Worm (Caenorhabditis elegans) whole organism, L2 larva: ENCODE data around the gene nhr-280.
A peak's percentile ranks its signal among the peaks of the same experiment; 100 is the strongest.
"Not testable (repeated sequence)": the region's sequence is repeated elsewhere in the genome, so short reads cannot be mapped to it uniquely, and the experiment has no call there.

Experiments
- C34F6.9 ChIP-seq: fragments of 150-350 bp; optimal IDR thresholded peaks from 2 replicates; lab custom pipeline; 2014; ENCODE audit warnings: missing biosample characterization, missing genetic modification characterization
- F13H6.1 ChIP-seq: sonication (generic microtip); optimal IDR thresholded peaks from 2 replicates; lab custom pipeline; 2016; ENCODE audit warnings: missing genetic modification characterization, missing compliant biosample characterization
- R02D3.7 ChIP-seq: fragments of 150-350 bp; optimal IDR thresholded peaks from 2 replicates; lab custom pipeline; 2014; ENCODE audit warnings: missing biosample characterization, missing genetic modification characterization
- ZK546.5 ChIP-seq: sonication (generic microtip); optimal IDR thresholded peaks from 2 replicates; lab custom pipeline; 2017; ENCODE audit warnings: missing biosample characterization, missing genetic modification characterization
- aly-2 ChIP-seq: fragments of 150-350 bp; optimal IDR thresholded peaks from 2 replicates; lab custom pipeline; 2014; ENCODE audit warnings: missing biosample characterization, missing genetic modification characterization
- ama-1 ChIP-seq: fragments of 150-350 bp; optimal IDR thresholded peaks from 2 replicates; lab custom pipeline; 2018; ENCODE audit warnings: inconsistent platforms
- ceh-16 ChIP-seq: fragments of 150-350 bp; optimal IDR thresholded peaks from 2 replicates; lab custom pipeline; 2014; ENCODE audit warnings: missing biosample characterization, missing genetic modification characterization
- crh-2 ChIP-seq: sonication (generic microtip); optimal IDR thresholded peaks from 2 replicates; lab custom pipeline; 2017; ENCODE audit warnings: missing biosample characterization, missing genetic modification characterization
- egl-27 ChIP-seq: sonication (generic microtip); optimal IDR thresholded peaks from 3 replicates; lab custom pipeline; 2017; ENCODE audit warnings: missing biosample characterization, missing genetic modification reagents, missing genetic modification characterization
- gmeb-1 ChIP-seq: fragments of 150-350 bp; optimal IDR thresholded peaks from 2 replicates; lab custom pipeline; 2014; ENCODE audit warnings: missing biosample characterization, missing genetic modification characterization
- lin-11 ChIP-seq: fragments of 150-350 bp; sonication (generic microtip); optimal IDR thresholded peaks from 2 replicates; lab custom pipeline; 2014; ENCODE audit warnings: missing biosample characterization, missing genetic modification characterization, inconsistent platforms, mixed read lengths
- lin-13 ChIP-seq: fragments of 150-350 bp; optimal IDR thresholded peaks from 2 replicates; lab custom pipeline; 2014; ENCODE audit warnings: missing biosample characterization, missing genetic modification reagents, missing genetic modification characterization
- lin-39 ChIP-seq: fragments of 150-350 bp; optimal IDR thresholded peaks from 2 replicates; lab custom pipeline; 2014; ENCODE audit warnings: missing biosample characterization, missing genetic modification reagents, missing genetic modification characterization
- lsy-2 ChIP-seq, 2 experiments: fragments of 150-350 bp in 1 of 2; sonication (generic microtip) in 1 of 2; optimal IDR thresholded peaks; 2 replicates each; lab custom pipeline; 2014 to 2017; ENCODE audit warnings: missing biosample characterization in 2 of 2, missing genetic modification characterization in 2 of 2
- mab-5 ChIP-seq: fragments of 150-350 bp; optimal IDR thresholded peaks from 2 replicates; lab custom pipeline; 2014; ENCODE audit warnings: missing biosample characterization, missing genetic modification characterization
- mbf-1 ChIP-seq: sonication (generic microtip); optimal IDR thresholded peaks from 2 replicates; lab custom pipeline; 2017; ENCODE audit warnings: missing biosample characterization, missing genetic modification characterization
- nhr-10 ChIP-seq: sonication (generic microtip); optimal IDR thresholded peaks from 2 replicates; lab custom pipeline; 2017; ENCODE audit warnings: missing biosample characterization, missing genetic modification characterization
- nhr-129 ChIP-seq: fragments of 150-350 bp; optimal IDR thresholded peaks from 2 replicates; lab custom pipeline; 2014; ENCODE audit warnings: missing biosample characterization, missing genetic modification characterization
- nhr-21 ChIP-seq: fragments of 150-350 bp; optimal IDR thresholded peaks from 2 replicates; lab custom pipeline; 2014; ENCODE audit warnings: missing biosample characterization, missing genetic modification characterization
- nhr-23 ChIP-seq: fragments of 150-350 bp; optimal IDR thresholded peaks from 2 replicates; lab custom pipeline; 2014; ENCODE audit warnings: missing biosample characterization, missing genetic modification reagents, missing genetic modification characterization
- nhr-25 ChIP-seq: fragments of 150-350 bp; sonication (generic microtip); optimal IDR thresholded peaks from 3 replicates; lab custom pipeline; 2014; ENCODE audit warnings: missing biosample characterization, missing genetic modification characterization
- nhr-6 ChIP-seq: fragments of 150-350 bp; optimal IDR thresholded peaks from 2 replicates; lab custom pipeline; 2014; ENCODE audit warnings: missing biosample characterization, missing genetic modification characterization
- nhr-77 ChIP-seq: fragments of 150-350 bp; optimal IDR thresholded peaks from 2 replicates; lab custom pipeline; 2014; ENCODE audit warnings: missing biosample characterization, missing genetic modification characterization
- peb-1 ChIP-seq: fragments of 150-350 bp; optimal IDR thresholded peaks from 2 replicates; lab custom pipeline; 2014; ENCODE audit warnings: missing biosample characterization, missing genetic modification characterization
- sma-3 ChIP-seq: sonication (generic microtip); optimal IDR thresholded peaks from 2 replicates; lab custom pipeline; 2016; ENCODE audit warnings: missing genetic modification reagents, missing genetic modification characterization, missing compliant biosample characterization
- sma-9 ChIP-seq, 2 experiments: fragments of 150-350 bp in 1 of 2; sonication (generic microtip) in 1 of 2; optimal IDR thresholded peaks; 2 replicates each; lab custom pipeline; 2014 to 2016; ENCODE audit warnings: missing genetic modification characterization in 2 of 2, mild to moderate bottlenecking in 1 of 2, missing biosample characterization in 1 of 2, missing compliant biosample characterization in 1 of 2, missing genetic modification reagents in 1 of 2, moderate library complexity in 1 of 2
- unc-39 ChIP-seq: fragments of 150-350 bp; optimal IDR thresholded peaks from 2 replicates; lab custom pipeline; 2014; ENCODE audit warnings: missing biosample characterization, missing genetic modification characterization
- unc-55 ChIP-seq: fragments of 150-350 bp; sonication (generic microtip); optimal IDR thresholded peaks from 3 replicates; lab custom pipeline; 2014; ENCODE audit warnings: missing biosample characterization, missing genetic modification reagents, missing genetic modification characterization
- unc-62 ChIP-seq: fragments of 150-350 bp; optimal IDR thresholded peaks from 2 replicates; lab custom pipeline; 2014; ENCODE audit warnings: missing biosample characterization, missing genetic modification reagents, missing genetic modification characterization
- ztf-1 ChIP-seq: fragments of 200-800 bp; sonication (Bioruptor generic); conservative IDR thresholded peaks from 2 replicates; pipeline ENCODE4 v1.3.6; 2022; ENCODE audit warnings: missing genetic modification characterization, missing compliant biosample characterization
- ztf-4 ChIP-seq: fragments of 150-350 bp; optimal IDR thresholded peaks from 2 replicates; lab custom pipeline; 2014; ENCODE audit warnings: missing biosample characterization, missing genetic modification characterization

The nhr-280 gene

DNA sequence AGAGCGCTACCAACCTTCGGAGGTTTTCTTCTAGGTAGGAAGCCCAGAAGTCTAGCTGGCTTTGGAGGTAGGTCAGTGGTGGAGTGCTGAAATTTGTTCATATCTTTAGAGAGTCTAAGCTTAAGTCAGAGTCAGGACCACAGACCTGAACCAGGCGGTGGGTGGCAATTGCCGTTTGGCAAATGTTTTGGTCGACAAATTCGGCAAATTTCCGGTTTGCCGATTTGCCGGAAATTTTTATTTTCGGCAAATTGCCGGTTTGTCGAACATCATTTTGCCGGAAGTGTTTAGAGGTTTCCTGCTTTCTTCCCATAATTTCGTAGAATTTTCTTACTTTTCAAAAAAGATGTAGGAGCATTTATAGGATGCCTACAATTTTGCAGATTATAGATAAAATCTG is 31.7 kb downstream of the nhr-280 start, which contains the start of gene C29F9.9:
C29F9.9 (minus strand) TSS at position 101 of the 400 bp plus-strand sequence.
- not testable (repeated sequence) for TF ChIP-seq nhr-10 (tag; lab: Kevin White, UChicago); peb-1 (tag; lab: Kevin White, UChicago); unc-62
- TF ChIP-seq, all 48 proteins: peak for 0; not testable (repeated sequence) for 48

DNA sequence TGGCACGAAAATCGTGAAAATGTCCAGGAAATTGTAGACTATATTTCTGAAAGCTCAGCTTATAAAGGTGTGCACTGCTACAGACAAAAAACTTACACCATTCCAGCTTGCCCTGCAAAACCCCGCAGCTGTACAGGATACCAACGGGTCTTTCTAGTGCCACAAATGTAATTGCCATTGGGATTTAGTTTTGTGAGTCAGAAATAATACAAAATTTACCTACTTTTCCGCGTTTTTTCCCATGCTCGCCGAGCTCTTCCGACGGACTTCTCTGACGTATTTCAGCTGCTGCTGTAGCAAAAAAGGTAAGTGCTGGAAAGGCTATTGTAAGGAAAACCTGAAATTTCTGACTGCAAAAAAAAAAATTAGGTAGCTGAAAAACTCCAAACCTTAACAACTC is 33.5 kb downstream of the nhr-280 start, which contains the start of gene C29F9.8:
C29F9.8 (minus strand) TSS at position 101 of the 400 bp plus-strand sequence.
- TF ChIP-seq nhr-77; nhr-21 (tag; lab: Kevin White, UChicago); aly-2 (tag; lab: Kevin White, UChicago): not testable (repeated sequence)
- TF ChIP-seq, all 48 proteins: peak for 0; not testable (repeated sequence) for 48

- TF ChIP-seq nhr-6 (tag; lab: Kevin White, UChicago) (no peak), ztf-1 (GFP tag; lab: Robert Waterston, UW) (no peak), F13H6.1 (peak; percentile 63), egl-27 (no peak), unc-39 (tag; lab: Kevin White, UChicago) (no peak), C34F6.9 (peak; percentile 20), nhr-129 (tag; lab: Kevin White, UChicago) (peak; percentile 50), sma-9 (GFP tag; optimal IDR thresholded peaks at IDR 0.05; lab: Kevin White, UChicago) (peak; percentile 35), sma-9 (tag; optimal IDR thresholded peaks at IDR 0.05; lab: Kevin White, UChicago) (no peak), lsy-2 (tag; optimal IDR thresholded peaks at IDR 0.05; lab: Kevin White, UChicago) (peak; percentile 20 to 54), unc-55 (GFP tag; lab: Kevin White, UChicago) (peak; percentile 24), mab-5 (tag; lab: Kevin White, UChicago) (peak; percentile 16), lin-11 (tag; lab: Kevin White, UChicago) (no peak), nhr-23 (tag; lab: Kevin White, UChicago) (no peak), lin-13 (GFP tag; lab: Kevin White, UChicago) (peak; percentile 16), gmeb-1 (tag; lab: Kevin White, UChicago) (no peak), crh-2 (tag; lab: Kevin White, UChicago) (peak; percentile 36)
- TF ChIP-seq, all 48 proteins: peak for 9
Observed at ce11 chrIII:96196-96595, 34.4 kb downstream of the nhr-280 start.

- TF ChIP-seq sma-9 (GFP tag; optimal IDR thresholded peaks at IDR 0.05; lab: Kevin White, UChicago) (peak; percentile 36), sma-9 (tag; optimal IDR thresholded peaks at IDR 0.05; lab: Kevin White, UChicago) (no peak), peb-1 (tag; lab: Kevin White, UChicago) (no peak), nhr-25 (tag; lab: Kevin White, UChicago) (peak; percentile 25), nhr-21 (tag; lab: Kevin White, UChicago) (no peak), aly-2 (tag; lab: Kevin White, UChicago) (no peak), C34F6.9 (peak; percentile 20), lin-11 (tag; lab: Kevin White, UChicago) (no peak), sma-3 (GFP tag; lab: Kevin White, UChicago) (peak; percentile 29), R02D3.7 (no peak), lin-39 (tag; lab: Kevin White, UChicago) (no peak), nhr-77 (no peak), unc-55 (GFP tag; lab: Kevin White, UChicago) (peak; percentile 17), ztf-4 (tag; lab: Kevin White, UChicago) (no peak), nhr-10 (tag; lab: Kevin White, UChicago) (no peak), F13H6.1 (peak; percentile 72), ceh-16 (peak; percentile 38)
Observed at ce11 chrIII:94759-95330, 35.7 kb downstream of the nhr-280 start, which contains the start of gene pat-4. TSS of gene pat-4 (minus strand) at chrIII:94809.

DNA sequence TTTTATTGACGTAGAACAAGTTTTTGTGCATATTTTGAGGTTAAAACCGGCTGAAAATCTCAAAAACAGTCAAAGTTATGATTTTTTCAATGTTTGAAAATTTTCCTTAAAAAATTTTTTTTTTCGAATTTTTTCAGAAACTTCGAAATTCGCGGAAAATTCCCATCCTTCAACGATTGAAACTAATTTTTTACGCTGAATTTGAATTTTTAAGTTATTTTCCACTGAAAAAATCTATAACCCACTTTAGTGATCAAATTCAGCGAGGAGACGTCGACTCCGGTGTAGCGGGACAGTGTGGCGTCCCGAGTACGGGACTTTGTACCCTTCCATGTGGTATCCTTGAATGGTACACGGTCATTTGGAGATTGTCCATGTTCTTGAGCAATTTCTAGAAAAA is 38.3 kb downstream of the nhr-280 start:
- TF ChIP-seq mbf-1 (tag; lab: Kevin White, UChicago) (no peak), lin-11 (tag; lab: Kevin White, UChicago) (no peak), ztf-4 (tag; lab: Kevin White, UChicago) (no peak), ZK546.5 (tag; lab: Kevin White, UChicago) (no peak), nhr-23 (tag; lab: Kevin White, UChicago) (no peak), ama-1 (lab: Kevin White, UChicago) (no peak)
